Fruit fly (Drosophila melanogaster) Kc167 (cell line): ENCODE results near the gene alpha-Man-IIb.

ENCODE experiments used
- h ChIP-seq: fragments of >200 bp; optimal IDR thresholded peaks from 3 replicates; lab custom pipeline; 2018; ENCODE audit warnings: missing external identifiers
- insv ChIP-seq: fragments of >200 bp; optimal IDR thresholded peaks from 3 replicates; lab custom pipeline; 2018; ENCODE audit warnings: missing external identifiers
- psq ChIP-seq: fragments of >200 bp; optimal IDR thresholded peaks from 2 replicates; lab custom pipeline; 2017; ENCODE audit warnings: missing external identifiers
- ttk ChIP-seq: sonication (Bioruptor generic); optimal IDR thresholded peaks from 2 replicates; lab custom pipeline; 2017; ENCODE audit warnings: missing external identifiers

- TF ChIP-seq ttk, result no peak
- no peak for TF ChIP-seq psq (lab: Kevin White, UChicago)
- no peak for TF ChIP-seq h (lab: Kevin White, UChicago)
- TF ChIP-seq insv, result no peak
These were observed 19.8 kb upstream of the alpha-Man-IIb start for dm6 chr3R:15784298-15784697.
